Worm (Caenorhabditis elegans) whole organism, L2 larva: ENCODE measurements around the gene F35F10.7.

Experiments
- C34F6.9 ChIP-seq: fragments of 150-350 bp; optimal IDR thresholded peaks from 2 replicates; lab custom pipeline; 2014; ENCODE audit warnings: missing biosample characterization, missing genetic modification characterization
- F13H6.1 ChIP-seq: sonication (generic microtip); optimal IDR thresholded peaks from 2 replicates; lab custom pipeline; 2016; ENCODE audit warnings: missing genetic modification characterization, missing compliant biosample characterization
- R02D3.7 ChIP-seq: fragments of 150-350 bp; optimal IDR thresholded peaks from 2 replicates; lab custom pipeline; 2014; ENCODE audit warnings: missing biosample characterization, missing genetic modification characterization
- Y55F3AM.14 ChIP-seq: fragments of 200-800 bp; sonication (Bioruptor generic); optimal IDR thresholded peaks from 2 replicates; lab custom pipeline; 2018; ENCODE audit warnings: mild to moderate bottlenecking, missing genetic modification characterization, missing compliant biosample characterization
- ZK546.5 ChIP-seq: sonication (generic microtip); optimal IDR thresholded peaks from 2 replicates; lab custom pipeline; 2017; ENCODE audit warnings: missing biosample characterization, missing genetic modification characterization
- alr-1 ChIP-seq: fragments of 150-350 bp; optimal IDR thresholded peaks from 2 replicates; lab custom pipeline; 2014; ENCODE audit warnings: missing biosample characterization, missing genetic modification characterization
- aly-2 ChIP-seq: fragments of 150-350 bp; optimal IDR thresholded peaks from 2 replicates; lab custom pipeline; 2014; ENCODE audit warnings: missing biosample characterization, missing genetic modification characterization
- ama-1 ChIP-seq: fragments of 150-350 bp; optimal IDR thresholded peaks from 2 replicates; lab custom pipeline; 2018; ENCODE audit warnings: inconsistent platforms
- blmp-1 ChIP-seq: sonication (generic microtip); optimal IDR thresholded peaks from 2 replicates; lab custom pipeline; 2017; ENCODE audit warnings: missing genetic modification characterization, mild to moderate bottlenecking, missing compliant biosample characterization, antibody characterized with exemption, moderate library complexity; ENCODE audit not compliant: insufficient read depth
- ceh-16 ChIP-seq: fragments of 150-350 bp; optimal IDR thresholded peaks from 2 replicates; lab custom pipeline; 2014; ENCODE audit warnings: missing biosample characterization, missing genetic modification characterization
- ceh-82 ChIP-seq: fragments of 150-350 bp; optimal IDR thresholded peaks from 2 replicates; lab custom pipeline; 2014; ENCODE audit warnings: missing biosample characterization, missing genetic modification characterization
- elt-3 ChIP-seq: sonication (generic microtip); optimal IDR thresholded peaks from 2 replicates; lab custom pipeline; 2017; ENCODE audit warnings: missing biosample characterization, missing genetic modification characterization
- fos-1 ChIP-seq: fragments of 150-350 bp; optimal IDR thresholded peaks from 2 replicates; lab custom pipeline; 2014; ENCODE audit warnings: missing biosample characterization, missing genetic modification characterization
- gmeb-1 ChIP-seq: fragments of 150-350 bp; optimal IDR thresholded peaks from 2 replicates; lab custom pipeline; 2014; ENCODE audit warnings: missing biosample characterization, missing genetic modification characterization
- lin-11 ChIP-seq: fragments of 150-350 bp; sonication (generic microtip); optimal IDR thresholded peaks from 2 replicates; lab custom pipeline; 2014; ENCODE audit warnings: missing biosample characterization, missing genetic modification characterization, inconsistent platforms, mixed read lengths
- mab-5 ChIP-seq: fragments of 150-350 bp; optimal IDR thresholded peaks from 2 replicates; lab custom pipeline; 2014; ENCODE audit warnings: missing biosample characterization, missing genetic modification characterization
- mbf-1 ChIP-seq: sonication (generic microtip); optimal IDR thresholded peaks from 2 replicates; lab custom pipeline; 2017; ENCODE audit warnings: missing biosample characterization, missing genetic modification characterization
- nhr-10 ChIP-seq: sonication (generic microtip); optimal IDR thresholded peaks from 2 replicates; lab custom pipeline; 2017; ENCODE audit warnings: missing biosample characterization, missing genetic modification characterization
- nhr-11 ChIP-seq: fragments of 150-350 bp; optimal IDR thresholded peaks from 2 replicates; lab custom pipeline; 2014; ENCODE audit warnings: missing biosample characterization, missing genetic modification characterization
- nhr-129 ChIP-seq: fragments of 150-350 bp; optimal IDR thresholded peaks from 2 replicates; lab custom pipeline; 2014; ENCODE audit warnings: missing biosample characterization, missing genetic modification characterization
- nhr-21 ChIP-seq: fragments of 150-350 bp; optimal IDR thresholded peaks from 2 replicates; lab custom pipeline; 2014; ENCODE audit warnings: missing biosample characterization, missing genetic modification characterization
- nhr-23 ChIP-seq: fragments of 150-350 bp; optimal IDR thresholded peaks from 2 replicates; lab custom pipeline; 2014; ENCODE audit warnings: missing biosample characterization, missing genetic modification reagents, missing genetic modification characterization
- nhr-237 ChIP-seq: fragments of 150-350 bp; optimal IDR thresholded peaks from 2 replicates; lab custom pipeline; 2014; ENCODE audit warnings: missing biosample characterization, missing genetic modification characterization
- nhr-6 ChIP-seq: fragments of 150-350 bp; optimal IDR thresholded peaks from 2 replicates; lab custom pipeline; 2014; ENCODE audit warnings: missing biosample characterization, missing genetic modification characterization
- nhr-77 ChIP-seq: fragments of 150-350 bp; optimal IDR thresholded peaks from 2 replicates; lab custom pipeline; 2014; ENCODE audit warnings: missing biosample characterization, missing genetic modification characterization
- sem-4 ChIP-seq: fragments of 150-350 bp; optimal IDR thresholded peaks from 2 replicates; lab custom pipeline; 2014; ENCODE audit warnings: missing biosample characterization, missing genetic modification reagents, missing genetic modification characterization
- skn-1 ChIP-seq: sonication (generic microtip); optimal IDR thresholded peaks from 2 replicates; lab custom pipeline; 2017; ENCODE audit warnings: missing biosample characterization, missing genetic modification characterization
- sma-9 ChIP-seq, 2 experiments: fragments of 150-350 bp in 1 of 2; sonication (generic microtip) in 1 of 2; optimal IDR thresholded peaks; 2 replicates each; lab custom pipeline; 2014 to 2016; ENCODE audit warnings: missing genetic modification characterization in 2 of 2, mild to moderate bottlenecking in 1 of 2, missing biosample characterization in 1 of 2, missing compliant biosample characterization in 1 of 2, missing genetic modification reagents in 1 of 2, moderate library complexity in 1 of 2
- snpc-4 ChIP-seq: fragments of 150-350 bp; optimal IDR thresholded peaks from 2 replicates; lab custom pipeline; 2014; ENCODE audit warnings: missing biosample characterization, missing genetic modification characterization
- unc-39 ChIP-seq: fragments of 150-350 bp; optimal IDR thresholded peaks from 2 replicates; lab custom pipeline; 2014; ENCODE audit warnings: missing biosample characterization, missing genetic modification characterization
- unc-55 ChIP-seq: fragments of 150-350 bp; sonication (generic microtip); optimal IDR thresholded peaks from 3 replicates; lab custom pipeline; 2014; ENCODE audit warnings: missing biosample characterization, missing genetic modification reagents, missing genetic modification characterization
- unc-62 ChIP-seq: fragments of 150-350 bp; optimal IDR thresholded peaks from 2 replicates; lab custom pipeline; 2014; ENCODE audit warnings: missing biosample characterization, missing genetic modification reagents, missing genetic modification characterization
- zag-1 ChIP-seq: fragments of 150-350 bp; optimal IDR thresholded peaks from 2 replicates; lab custom pipeline; 2014; ENCODE audit warnings: missing biosample characterization, missing genetic modification characterization
- ztf-1 ChIP-seq: fragments of 200-800 bp; sonication (Bioruptor generic); conservative IDR thresholded peaks from 2 replicates; pipeline ENCODE4 v1.3.6; 2022; ENCODE audit warnings: missing genetic modification characterization, missing compliant biosample characterization
- ztf-4 ChIP-seq: fragments of 150-350 bp; optimal IDR thresholded peaks from 2 replicates; lab custom pipeline; 2014; ENCODE audit warnings: missing biosample characterization, missing genetic modification characterization

The F35F10.7 gene

DNA sequence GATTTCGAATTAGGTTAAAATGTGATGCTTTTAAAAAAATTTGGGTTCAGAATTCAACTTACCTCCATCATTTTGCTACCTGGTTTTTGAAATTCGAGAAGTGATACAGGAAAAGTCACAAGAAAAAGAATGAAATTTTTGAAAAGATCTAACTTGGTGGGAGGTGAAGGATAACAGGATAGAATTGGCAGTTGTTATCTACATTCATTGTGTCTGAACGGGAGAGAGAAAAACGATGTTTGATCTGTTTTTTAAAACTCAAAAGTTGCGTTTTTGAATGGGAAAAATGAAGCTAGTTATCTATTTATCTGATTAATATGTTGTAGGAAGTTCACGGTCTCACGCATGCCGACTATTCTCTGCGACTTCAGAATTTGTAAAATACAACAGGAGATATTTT is at the start of gene F35F10.7:
F35F10.7 (minus strand) TSS at position 101 of the 400 bp plus-strand sequence.
- no peak for TF ChIP-seq lin-11 (tag; lab: Kevin White, UChicago)
- no peak for TF ChIP-seq nhr-129 (tag; lab: Kevin White, UChicago)
- no peak for TF ChIP-seq gmeb-1 (tag; lab: Kevin White, UChicago)
- TF ChIP-seq mab-5 (tag; lab: Kevin White, UChicago): no peak
- TF ChIP-seq snpc-4 (tag; lab: Kevin White, UChicago): no peak
- TF ChIP-seq nhr-10: no peak
- TF ChIP-seq nhr-11 (tag; lab: Kevin White, UChicago): no peak
- no peak for TF ChIP-seq R02D3.7 (tag; lab: Kevin White, UChicago)
- no peak for TF ChIP-seq unc-62 (GFP tag; lab: Kevin White, UChicago)
- TF ChIP-seq ztf-1 (GFP tag; lab: Robert Waterston, UW): no peak
- TF ChIP-seq mbf-1 (tag; lab: Kevin White, UChicago): no peak
- TF ChIP-seq alr-1 (tag; lab: Kevin White, UChicago): no peak
- TF ChIP-seq Y55F3AM.14 (GFP tag; lab: Kevin White, UChicago): no peak
- no peak for TF ChIP-seq elt-3 (tag; lab: Kevin White, UChicago)
- no peak for TF ChIP-seq ama-1 (lab: Kevin White, UChicago)

- no peak for TF ChIP-seq nhr-6 (tag; lab: Kevin White, UChicago)
- TF ChIP-seq ceh-16: no peak
- TF ChIP-seq alr-1 (tag; lab: Kevin White, UChicago): no peak
- no peak for TF ChIP-seq ZK546.5 (tag; lab: Kevin White, UChicago)
- TF ChIP-seq nhr-10: no peak
- TF ChIP-seq ztf-1 (GFP tag; lab: Robert Waterston, UW): no peak
- TF ChIP-seq fos-1 (tag; lab: Kevin White, UChicago): no peak
- TF ChIP-seq ztf-4: no peak
- no peak for TF ChIP-seq gmeb-1 (tag; lab: Kevin White, UChicago)
- TF ChIP-seq ama-1 (lab: Kevin White, UChicago): no peak
- no peak for TF ChIP-seq nhr-237
- TF ChIP-seq unc-55 (GFP tag; lab: Kevin White, UChicago): no peak
- no peak for TF ChIP-seq zag-1 (tag; lab: Kevin White, UChicago)
- no peak for TF ChIP-seq ceh-82 (tag; lab: Kevin White, UChicago)
- TF ChIP-seq skn-1 (tag; lab: Kevin White, UChicago): no peak
- no peak for TF ChIP-seq sma-9 (GFP tag; optimal IDR thresholded peaks at IDR 0.05; lab: Kevin White, UChicago)
- TF ChIP-seq sma-9 (tag; optimal IDR thresholded peaks at IDR 0.05; lab: Kevin White, UChicago): no peak
- TF ChIP-seq C34F6.9: no peak
- no peak for TF ChIP-seq sem-4
Measured at ce11 chrV:3333334-3333733, 46.1 kb upstream of the F35F10.7 start, which contains the start of gene C17B7.5. TSS of gene C17B7.5 (plus strand) at chrV:3333634.

ce11 chrV:3332023-3332422 is 44.8 kb upstream of the F35F10.7 start, which contains the start of gene C17B7.9:
TSS of gene C17B7.9 (minus strand) at chrV:3332123.
- TF ChIP-seq mab-5 (tag; lab: Kevin White, UChicago): no peak
- TF ChIP-seq sem-4: no peak
- no peak for TF ChIP-seq ztf-4
- no peak for TF ChIP-seq sma-9 (GFP tag; optimal IDR thresholded peaks at IDR 0.05; lab: Kevin White, UChicago)
- no peak for TF ChIP-seq sma-9 (tag; optimal IDR thresholded peaks at IDR 0.05; lab: Kevin White, UChicago)
- no peak for TF ChIP-seq nhr-237
- no peak for TF ChIP-seq mbf-1 (tag; lab: Kevin White, UChicago)
- no peak for TF ChIP-seq gmeb-1 (tag; lab: Kevin White, UChicago)
- TF ChIP-seq F13H6.1 (tag; lab: Kevin White, UChicago): no peak
- no peak for TF ChIP-seq R02D3.7 (tag; lab: Kevin White, UChicago)
- no peak for TF ChIP-seq nhr-23 (tag; lab: Kevin White, UChicago)
- no peak for TF ChIP-seq nhr-77 (tag; lab: Kevin White, UChicago)
- no peak for TF ChIP-seq ama-1 (lab: Kevin White, UChicago)

DNA sequence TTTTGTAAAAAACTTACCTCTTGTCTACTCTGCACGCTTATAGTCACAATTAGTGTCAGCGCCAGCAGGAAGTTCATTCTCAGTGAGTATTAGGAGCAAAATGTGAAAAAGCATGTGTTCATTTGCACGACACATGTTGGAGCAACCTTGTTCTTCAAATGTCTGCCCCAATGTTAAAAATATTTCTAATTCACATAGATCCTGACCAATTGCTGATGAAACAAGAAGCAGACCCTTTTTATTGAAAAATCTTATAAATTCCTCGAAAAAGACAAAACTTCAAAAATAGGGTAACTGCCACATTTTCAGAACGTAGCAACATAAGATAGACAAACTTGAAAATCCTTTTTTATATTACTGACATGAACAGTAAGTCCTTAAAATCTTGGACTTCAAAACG is 36.9 kb upstream of the F35F10.7 start, which contains the start of gene C17B7.8:
C17B7.8 (minus strand) TSS at position 101 of the 400 bp plus-strand sequence.
- no peak for TF ChIP-seq skn-1 (tag; lab: Kevin White, UChicago)
- TF ChIP-seq nhr-21: no peak
- TF ChIP-seq nhr-6 (tag; lab: Kevin White, UChicago): no peak

- TF ChIP-seq blmp-1 (tag; lab: Kevin White, UChicago): no peak
- no peak for TF ChIP-seq unc-62 (GFP tag; lab: Kevin White, UChicago)
- TF ChIP-seq aly-2 (tag; lab: Kevin White, UChicago): no peak
- TF ChIP-seq unc-39 (tag; lab: Kevin White, UChicago): no peak
- no peak for TF ChIP-seq nhr-237
- no peak for TF ChIP-seq nhr-77 (tag; lab: Kevin White, UChicago)
Measured at ce11 chrV:3320432-3320831, 33.2 kb upstream of the F35F10.7 start, which contains the start of gene C17B7.14. TSS of gene C17B7.14 (minus strand) at chrV:3320532.
